Fruit fly (Drosophila melanogaster) Kc167 (cell line): ENCODE measurements around the gene CG4660.

Source experiments
- Myc ChIP-seq: fragments of >200 bp; optimal IDR thresholded peaks from 2 replicates; lab custom pipeline; 2017; ENCODE audit warnings: missing external identifiers
- insv ChIP-seq: fragments of >200 bp; optimal IDR thresholded peaks from 3 replicates; lab custom pipeline; 2018; ENCODE audit warnings: missing external identifiers
- psq ChIP-seq: fragments of >200 bp; optimal IDR thresholded peaks from 2 replicates; lab custom pipeline; 2017; ENCODE audit warnings: missing external identifiers

DNA sequence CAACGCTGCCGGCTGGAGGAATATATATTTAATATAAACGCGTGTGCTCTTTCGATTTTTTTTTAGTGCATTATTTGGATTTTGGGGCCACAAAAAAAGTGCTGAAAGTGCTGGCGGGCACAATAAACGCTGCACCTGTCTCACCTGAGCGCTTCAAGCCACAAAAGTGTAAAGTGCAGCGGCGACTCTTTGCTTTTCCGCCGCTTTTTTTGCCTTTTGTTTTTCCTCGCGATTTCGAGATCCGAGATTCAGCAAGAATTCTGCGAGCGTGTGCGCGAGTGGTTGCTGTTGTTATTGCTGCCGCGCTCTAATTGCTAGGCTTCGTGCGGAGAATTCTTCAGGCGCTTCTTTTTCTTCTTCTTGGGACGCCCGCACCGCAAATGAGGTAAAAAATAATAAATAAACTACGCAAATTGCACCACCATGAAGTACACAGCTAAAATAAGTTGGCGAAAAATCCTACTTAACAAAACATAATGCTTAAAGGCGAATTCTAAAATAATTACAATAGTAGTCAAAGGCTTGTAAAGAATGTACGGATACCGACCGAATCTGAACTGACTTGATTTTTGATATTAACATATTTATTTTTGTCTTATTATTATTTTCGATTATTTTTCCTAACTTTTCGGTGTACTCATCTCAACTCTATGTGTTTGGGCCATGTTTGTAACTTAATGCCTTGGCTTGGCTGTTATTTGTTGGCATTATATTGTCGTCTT, 30.1 kb downstream of the CG4660 start:
- no peak for TF ChIP-seq Myc
- no peak for TF ChIP-seq psq (lab: Kevin White, UChicago)
- no peak for TF ChIP-seq insv
